In genomic region chrV:4447637-4448036, ce11 we compare ENCODE assay signal across 2 worm cellular contexts.
TF ChIP-seq lines count a peak whose summit lies in the region.

No protein-coding gene starts in this region.

TF ChIP-seq in whole organism, L4 larva, 104 proteins besides CTCF, POLR2A, EP300 and RAD21:
- peak; percentile 52 for TF ChIP-seq F49E8.2 (tag; optimal IDR thresholded peaks at IDR 0.05; lab: Kevin White, UChicago; ENCODE audit: borderline replicate concordance)
- TF ChIP-seq snpc-1.2 (GFP tag; IDR thresholded peaks at IDR 0.05; lab: Robert Waterston, UW), result peak; percentile 38; the same call in 1 of the 2 replicates
- no peak for TF ChIP-seq nhr-76 (tag; optimal IDR thresholded peaks at IDR 0.05; lab: Kevin White, UChicago)
- TF ChIP-seq arid-1 (GFP tag; conservative IDR thresholded peaks at IDR 0.05; lab: Robert Waterston, UW), result 0 out of 2 replicates have a peak, but pooled peaks have one; percentile 11
- TF ChIP-seq F10B5.3 (tag; optimal IDR thresholded peaks at IDR 0.05; lab: Kevin White, UChicago), result no peak
- TF ChIP-seq hmg-1.1 (GFP tag; IDR thresholded peaks at IDR 0.05; lab: Robert Waterston, UW), result no peak
- TF ChIP-seq vab-7 (GFP tag; IDR thresholded peaks at IDR 0.05; lab: Robert Waterston, UW), result no peak
- TF ChIP-seq unc-130 (GFP tag; optimal IDR thresholded peaks at IDR 0.05; lab: Kevin White, UChicago), result peak; percentile 35
- no peak for TF ChIP-seq daf-19 (GFP tag; conservative IDR thresholded peaks at IDR 0.05; lab: Robert Waterston, UW)
- TF ChIP-seq duxl-1 (tag; optimal IDR thresholded peaks at IDR 0.05; lab: Kevin White, UChicago; ENCODE audit: poor library complexity), result no peak
- peak; percentile 63; the same call in 1 of the 2 replicates for TF ChIP-seq lin-38 (GFP tag; IDR thresholded peaks at IDR 0.05; lab: Robert Waterston, UW)

TF ChIP-seq in whole organism, young adult, 124 proteins besides CTCF, POLR2A, EP300 and RAD21:
- no peak for TF ChIP-seq unc-130 (GFP tag; optimal IDR thresholded peaks at IDR 0.05; lab: Kevin White, UChicago)
- peak; percentile 14 for TF ChIP-seq tbp1 (GFP tag; optimal IDR thresholded peaks at IDR 0.05; lab: Kevin White, UChicago)
- no peak for TF ChIP-seq fkh-3 (tag; optimal IDR thresholded peaks at IDR 0.05; lab: Kevin White, UChicago)
- no peak for TF ChIP-seq Y95B8A.8 (GFP tag; IDR thresholded peaks at IDR 0.05; lab: Robert Waterston, UW)
- TF ChIP-seq pbrm-1 (GFP tag; IDR thresholded peaks at IDR 0.05; lab: Robert Waterston, UW), result peak; percentile 78
- TF ChIP-seq attf-6 (GFP tag; IDR thresholded peaks at IDR 0.05; lab: Robert Waterston, UW), result peak; percentile 71
- TF ChIP-seq akir-1 (GFP tag; optimal IDR thresholded peaks at IDR 0.05; lab: Kevin White, UChicago), result no peak
- peak; percentile 65 for TF ChIP-seq D2030.7 (GFP tag; IDR thresholded peaks at IDR 0.05; lab: Robert Waterston, UW)
- no peak for TF ChIP-seq K12H6.12 (tag; optimal IDR thresholded peaks at IDR 0.05; lab: Kevin White, UChicago)
- TF ChIP-seq F49E8.2 (tag; optimal IDR thresholded peaks at IDR 0.05; lab: Kevin White, UChicago; ENCODE audit: insufficient read depth), result peak; percentile 5
- 0 out of 2 replicates have a peak, but pooled peaks have one; percentile 38 for TF ChIP-seq dox-1 (GFP tag; IDR thresholded peaks at IDR 0.05; lab: Robert Waterston, UW)
- peak; percentile 74 for TF ChIP-seq snpc-3.4 (tag; optimal IDR thresholded peaks at IDR 0.05; lab: Kevin White, UChicago)
- no peak for TF ChIP-seq B0336.3 (GFP tag; IDR thresholded peaks at IDR 0.05; lab: Robert Waterston, UW)
- TF ChIP-seq attf-5 (GFP tag; optimal IDR thresholded peaks at IDR 0.05; lab: Kevin White, UChicago), result no peak
- TF ChIP-seq ceh-91 (GFP tag; IDR thresholded peaks at IDR 0.05; lab: Robert Waterston, UW), result no peak
- no peak for TF ChIP-seq ceh-27 (GFP tag; optimal IDR thresholded peaks at IDR 0.05; lab: Kevin White, UChicago)
- peak; percentile 62 for TF ChIP-seq xnd-1 (tag; optimal IDR thresholded peaks at IDR 0.05; lab: Kevin White, UChicago)
- TF ChIP-seq dpff-1 (tag; optimal IDR thresholded peaks at IDR 0.05; lab: Kevin White, UChicago), result no peak
- 0 out of 2 replicates have a peak, but pooled peaks have one; percentile 15 for TF ChIP-seq hsf-1 (GFP tag; IDR thresholded peaks at IDR 0.05; lab: Robert Waterston, UW)
- peak; percentile 91 for TF ChIP-seq snpc-4 (GFP tag; optimal IDR thresholded peaks at IDR 0.05; lab: Kevin White, UChicago)
- peak; percentile 35 to 96 (median 93) for TF ChIP-seq snpc-4 (tag; optimal IDR thresholded peaks at IDR 0.05; lab: Kevin White, UChicago)
- peak; percentile 61; the same call in 1 of the 2 replicates for TF ChIP-seq ceh-100 (GFP tag; IDR thresholded peaks at IDR 0.05; lab: Robert Waterston, UW)
- no peak for TF ChIP-seq ztf-28 (GFP tag; IDR thresholded peaks at IDR 0.05; lab: Robert Waterston, UW)
- peak; percentile 85 for TF ChIP-seq madf-6 (GFP tag; IDR thresholded peaks at IDR 0.05; lab: Robert Waterston, UW)
- peak; percentile 54; the same call in 1 of the 2 replicates for TF ChIP-seq mcd-1 (GFP tag; IDR thresholded peaks at IDR 0.05; lab: Robert Waterston, UW)
- TF ChIP-seq efl-1 (GFP tag; optimal IDR thresholded peaks at IDR 0.05; lab: Kevin White, UChicago), result peak; percentile 42
- peak; percentile 46 for TF ChIP-seq hmg-1.2 (GFP tag; IDR thresholded peaks at IDR 0.05; lab: Robert Waterston, UW)
- peak; percentile 71 for TF ChIP-seq lsl-1 (GFP tag; optimal IDR thresholded peaks at IDR 0.05; lab: Kevin White, UChicago)
- TF ChIP-seq lin-54 (GFP tag; optimal IDR thresholded peaks at IDR 0.05; lab: Kevin White, UChicago), result peak; percentile 50
- TF ChIP-seq ama-1 (optimal IDR thresholded peaks at IDR 0.05; lab: Kevin White, UChicago), result no peak
- TF ChIP-seq ama-1 (GFP tag; optimal IDR thresholded peaks at IDR 0.05; lab: Kevin White, UChicago), result no peak
- peak; percentile 41; the same call in 1 of the 2 replicates for TF ChIP-seq F33H1.4 (GFP tag; IDR thresholded peaks at IDR 0.05; lab: Robert Waterston, UW)
- no peak for TF ChIP-seq ztf-6 (GFP tag; IDR thresholded peaks at IDR 0.05; lab: Robert Waterston, UW)
- peak; percentile 89 for TF ChIP-seq snpc-1.1 (tag; optimal IDR thresholded peaks at IDR 0.05; lab: Kevin White, UChicago; ENCODE audit: insufficient read depth)
- TF ChIP-seq madf-8 (GFP tag; conservative IDR thresholded peaks at IDR 0.05; lab: Robert Waterston, UW), result 0 out of 2 replicates have a peak, but pooled peaks have one; percentile 21
- TF ChIP-seq him-1 (tag; optimal IDR thresholded peaks at IDR 0.05; lab: Kevin White, UChicago), result no peak
- TF ChIP-seq ztf-22 (GFP tag; optimal IDR thresholded peaks at IDR 0.05; lab: Kevin White, UChicago), result no peak

Comparison
In these comparisons a context has a peak if more than half of its experiments do, and no peak if none do; other contexts are left out.
1. Of the 7 proteins assayed by ChIP-seq in both whole organism, young adult and whole organism, L4 larva: peak only in whole organism, young adult: snpc-4; only in whole organism, L4 larva: unc-130; in both: F49E8.2; in neither: 4.